Fruit fly (Drosophila melanogaster): Measurements from ENCODE around the gene CG2617.

DNA sequence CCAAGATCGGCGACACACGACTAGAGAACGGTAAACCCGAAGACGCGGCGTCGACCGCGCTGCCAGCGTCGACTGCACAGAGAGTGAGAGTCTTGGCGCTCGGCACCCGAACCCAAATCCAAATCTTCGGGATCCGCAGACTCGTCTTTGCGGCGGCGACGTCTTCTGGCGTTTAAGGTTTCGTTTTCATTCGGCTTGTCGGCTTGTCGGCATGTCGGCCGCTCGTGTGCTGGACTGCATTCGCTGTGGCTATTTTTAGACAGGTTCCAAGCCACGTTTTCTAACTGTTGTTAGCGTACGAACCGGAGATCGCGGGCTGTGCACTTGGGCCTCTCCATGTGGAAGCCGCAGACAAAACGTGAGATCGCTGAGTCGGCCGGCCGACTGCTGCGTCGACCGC, 33.9 kb downstream of the CG2617 start:
- no peak for TF ChIP-seq CTCF (optimal IDR thresholded peaks at IDR 0.05)
- no peak for TF ChIP-seq CG8478 (optimal IDR thresholded peaks at IDR 0.05)

All from S2 (cell line).